Fruit fly (Drosophila melanogaster): Measurements from ENCODE around the gene CG16782.

The CG16782 gene

dm6 chrX:3455431-3456001 is 4.5 kb downstream of the CG16782 start (continued):
- TF ChIP-seq zf30C (GFP tag; optimal IDR thresholded peaks at IDR 0.05): no peak
- TF ChIP-seq CG11696 (GFP tag; IDR thresholded peaks at IDR 0.05): no peak
- TF ChIP-seq grau (tag; optimal IDR thresholded peaks at IDR 0.05): peak; percentile 69
- peak; percentile 33 for TF ChIP-seq CG12659 (GFP tag; optimal IDR thresholded peaks at IDR 0.05)
- no peak for TF ChIP-seq CG15514 (GFP tag; optimal IDR thresholded peaks at IDR 0.05)
- no peak for TF ChIP-seq Taf1 (GFP tag; IDR thresholded peaks at IDR 0.05)
- peak; percentile 68 for TF ChIP-seq CG31441 (GFP tag; IDR thresholded peaks at IDR 0.05)
- no peak for TF ChIP-seq Dll (GFP tag; IDR thresholded peaks at IDR 0.05; ENCODE audit: partially characterized antibody)
- TF ChIP-seq CG11456 (GFP tag; IDR thresholded peaks at IDR 0.05): no peak
- no peak for TF ChIP-seq tio (GFP tag; optimal IDR thresholded peaks at IDR 0.05)
- TF ChIP-seq CG4854 (GFP tag; optimal IDR thresholded peaks at IDR 0.05): no peak
- TF ChIP-seq Neu2 (GFP tag; optimal IDR thresholded peaks at IDR 0.05; ENCODE audit: borderline replicate concordance): no peak
- peak; percentile 87 for TF ChIP-seq sens (GFP tag)
- TF ChIP-seq CG17802 (tag; optimal IDR thresholded peaks at IDR 0.05): no peak
- no peak for TF ChIP-seq CG6854 (GFP tag; optimal IDR thresholded peaks at IDR 0.05)
- no peak for TF ChIP-seq NC2α (GFP tag; optimal IDR thresholded peaks at IDR 0.05)
- TF ChIP-seq CG12219 (GFP tag; optimal IDR thresholded peaks at IDR 0.05): peak; percentile 25
- TF ChIP-seq CG16813 (GFP tag; IDR thresholded peaks at IDR 0.05; ENCODE audit: partially characterized antibody): no peak
- peak; percentile 42 for TF ChIP-seq nau (GFP tag; optimal IDR thresholded peaks at IDR 0.05)
- TF ChIP-seq Mrtf (GFP tag; IDR thresholded peaks at IDR 0.05): 0 out of 3 replicates have a peak, but pooled peaks have one; percentile 25
- 0 out of 2 replicates have a peak, but pooled peaks have one; percentile 21 for TF ChIP-seq danr (GFP tag; IDR thresholded peaks at IDR 0.05)
- TF ChIP-seq TFAM (GFP tag; optimal IDR thresholded peaks at IDR 0.05): no peak
- TF ChIP-seq Pdp1 (GFP tag; optimal IDR thresholded peaks at IDR 0.05): no peak
- no peak for TF ChIP-seq oc (tag; optimal IDR thresholded peaks at IDR 0.05)
- peak; percentile 58 for TF ChIP-seq CG8924 (tag; optimal IDR thresholded peaks at IDR 0.05)
- TF ChIP-seq CG9817 (tag; optimal IDR thresholded peaks at IDR 0.05): peak; percentile 9
- TF ChIP-seq disco-r (GFP tag; optimal IDR thresholded peaks at IDR 0.05): no peak
- TF ChIP-seq CG12155 (GFP tag; optimal IDR thresholded peaks at IDR 0.05): peak; percentile 17
- TF ChIP-seq CG10321 (GFP tag; IDR thresholded peaks at IDR 0.05): no peak
- TF ChIP-seq Dip3 (GFP tag; optimal IDR thresholded peaks at IDR 0.05): no peak
- no peak for TF ChIP-seq odd (GFP tag; optimal IDR thresholded peaks at IDR 0.05)
- TF ChIP-seq jigr1 (GFP tag; IDR thresholded peaks at IDR 0.05): no peak
- no peak for TF ChIP-seq CG30431 (GFP tag; optimal IDR thresholded peaks at IDR 0.05)
- TF ChIP-seq Max (GFP tag; optimal IDR thresholded peaks at IDR 0.05): no peak
- TF ChIP-seq chif (GFP tag; optimal IDR thresholded peaks at IDR 0.05): no peak
- TF ChIP-seq Bgb (GFP tag; IDR thresholded peaks at IDR 0.05; ENCODE audit: partially characterized antibody): no peak
- TF ChIP-seq tin (GFP tag; optimal IDR thresholded peaks at IDR 0.05): no peak
- TF ChIP-seq Awh (GFP tag; IDR thresholded peaks at IDR 0.05): no peak
- no peak for TF ChIP-seq Nf-YA (GFP tag; IDR thresholded peaks at IDR 0.05)
- TF ChIP-seq CG3847 (GFP tag; IDR thresholded peaks at IDR 0.05): no peak
- no peak for TF ChIP-seq Med (GFP tag)
- TF ChIP-seq cato (GFP tag; optimal IDR thresholded peaks at IDR 0.05; ENCODE audit: borderline replicate concordance): no peak
- peak in 1 of 2 experiments; percentile 20 for TF ChIP-seq dpn (GFP tag; optimal IDR thresholded peaks at IDR 0.05)
- TF ChIP-seq slbo (GFP tag; IDR thresholded peaks at IDR 0.05): no peak
- TF ChIP-seq CG11695 (GFP tag; IDR thresholded peaks at IDR 0.05): no peak
- TF ChIP-seq stc (GFP tag; IDR thresholded peaks at IDR 0.05): peak; percentile 41; the same call in 1 of the 2 replicates
- TF ChIP-seq phol (tag; optimal IDR thresholded peaks at IDR 0.05): peak; percentile 76
- no peak for TF ChIP-seq bowl (GFP tag; IDR thresholded peaks at IDR 0.05)
- TF ChIP-seq nmo (GFP tag; optimal IDR thresholded peaks at IDR 0.05): peak; percentile 75
- TF ChIP-seq Ets97D (GFP tag; optimal IDR thresholded peaks at IDR 0.05): no peak
- no peak for TF ChIP-seq HLH54F (GFP tag; optimal IDR thresholded peaks at IDR 0.05)
